Worm (Caenorhabditis elegans): ENCODE data around the gene mdl-1.

DNA sequence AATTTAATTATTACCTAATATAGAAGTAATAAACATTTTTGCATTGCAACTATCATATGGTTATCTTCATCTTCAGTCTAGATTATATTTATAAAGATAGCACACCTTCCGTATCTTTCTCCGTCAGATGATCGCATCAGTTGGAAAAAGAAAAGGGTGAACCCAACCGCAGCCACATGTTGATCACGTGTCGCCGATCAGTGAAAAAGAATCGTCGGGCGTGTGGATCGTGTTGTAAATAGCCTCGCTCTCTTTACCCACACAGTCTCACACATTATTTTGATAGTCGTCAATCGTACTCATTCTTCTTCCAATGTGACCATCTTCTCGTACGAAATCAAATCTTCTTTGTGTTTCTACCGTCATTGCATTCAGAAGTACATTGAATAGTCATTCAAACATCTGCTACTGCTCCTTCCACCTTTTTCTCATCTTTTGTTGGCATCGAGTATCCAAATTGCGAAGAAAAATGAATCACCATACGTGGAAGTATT lies 1.7 kb downstream of the mdl-1 start:
- TF ChIP-seq W03F9.2 (tag; optimal IDR thresholded peaks at IDR 0.05) (peak; percentile 67), dao-5 (tag; optimal IDR thresholded peaks at IDR 0.05) (no peak), him-1 (tag; optimal IDR thresholded peaks at IDR 0.05) (no peak)
